Fruit fly (Drosophila melanogaster) whole organism, embryonic: ENCODE results near the gene CG31068.

ENCODE experiments used
- Aef1 ChIP-seq: fragments of 200-800 bp; sonication (Bioruptor generic); IDR thresholded peaks from 3 replicates; pipeline ENCODE4 v1.3.6; 2022; ENCODE audit warnings: missing biosample characterization, missing genetic modification characterization
- Antp ChIP-seq: fragments of 200-800 bp; sonication (Bioruptor generic); optimal IDR thresholded peaks from 3 replicates; lab custom pipeline; 2016; ENCODE audit warnings: missing biosample characterization, missing genetic modification characterization
- Atf6 ChIP-seq: fragments of 200-800 bp; sonication (Bioruptor generic); IDR thresholded peaks from 2 replicates; pipeline ENCODE4 v1.3.6; 2022; ENCODE audit warnings: missing biosample characterization, missing genetic modification characterization
- Bdp1 ChIP-seq: fragments of 200-800 bp; sonication (Bioruptor generic); optimal IDR thresholded peaks from 3 replicates; lab custom pipeline; 2016; ENCODE audit warnings: missing biosample characterization, missing genetic modification characterization
- CG11504 ChIP-seq: fragments of 200-800 bp; sonication (Bioruptor generic); optimal IDR thresholded peaks from 3 replicates; lab custom pipeline; 2019; ENCODE audit warnings: missing biosample characterization, mild to moderate bottlenecking, missing genetic modification characterization, moderate library complexity
- CG11560 ChIP-seq: fragments of 200-800 bp; sonication (Bioruptor generic); IDR thresholded peaks from 3 replicates; pipeline ENCODE4 v1.3.6; 2022; ENCODE audit warnings: missing biosample characterization, missing genetic modification characterization
- CG11696 ChIP-seq: fragments of 200-800 bp; sonication (Bioruptor generic); IDR thresholded peaks from 2 replicates; pipeline ENCODE4 v1.3.6; 2022; ENCODE audit warnings: missing biosample characterization, missing genetic modification characterization
- CG12104 ChIP-seq: fragments of 200-800 bp; sonication (Bioruptor generic); optimal IDR thresholded peaks from 3 replicates; lab custom pipeline; 2016; ENCODE audit warnings: missing biosample characterization, missing genetic modification characterization
- CG12155 ChIP-seq: fragments of 200-800 bp; sonication (Bioruptor generic); optimal IDR thresholded peaks from 3 replicates; lab custom pipeline; 2016; ENCODE audit warnings: missing biosample characterization, missing genetic modification characterization
- CG12236 ChIP-seq: fragments of 200-800 bp; sonication (Bioruptor generic); optimal IDR thresholded peaks from 2 replicates; lab custom pipeline; 2016; ENCODE audit warnings: missing biosample characterization, missing genetic modification characterization
- CG12659 ChIP-seq: fragments of 200-800 bp; sonication (Bioruptor generic); optimal IDR thresholded peaks from 3 replicates; lab custom pipeline; 2017; ENCODE audit warnings: mild to moderate bottlenecking, missing biosample characterization, missing genetic modification reagents, missing genetic modification characterization
- CG12769 ChIP-seq: fragments of 200-800 bp; sonication (Bioruptor generic); optimal IDR thresholded peaks from 2 replicates; lab custom pipeline; 2019; ENCODE audit warnings: missing biosample characterization, mild to moderate bottlenecking, missing genetic modification characterization, moderate library complexity
- CG13287 ChIP-seq: fragments of 200-800 bp; sonication (Bioruptor generic); IDR thresholded peaks from 2 replicates; pipeline ENCODE4 v1.3.6; 2022; ENCODE audit warnings: missing biosample characterization, missing genetic modification characterization; ENCODE audit not compliant: partially characterized antibody
- CG14014 ChIP-seq: fragments of 200-800 bp; sonication (Bioruptor generic); IDR thresholded peaks from 2 replicates; pipeline ENCODE4 v1.3.6; 2022; ENCODE audit warnings: missing biosample characterization, missing genetic modification characterization
- CG17829 ChIP-seq: fragments of 200-800 bp; optimal IDR thresholded peaks from 2 replicates; lab custom pipeline; 2019; ENCODE audit warnings: missing biosample characterization, mild to moderate bottlenecking, missing genetic modification characterization, moderate library complexity
- CG18262 ChIP-seq: fragments of 200-800 bp; optimal IDR thresholded peaks from 3 replicates; lab custom pipeline; 2019; ENCODE audit warnings: missing biosample characterization, mild to moderate bottlenecking, missing genetic modification characterization, moderate library complexity
- CG18764 ChIP-seq: fragments of 200-800 bp; sonication (Bioruptor generic); optimal IDR thresholded peaks from 3 replicates; lab custom pipeline; 2016; ENCODE audit warnings: missing biosample characterization, missing genetic modification characterization
- CG2199 ChIP-seq: fragments of 200-800 bp; sonication (Bioruptor generic); IDR thresholded peaks from 3 replicates; pipeline ENCODE4 v1.3.6; 2022; ENCODE audit warnings: missing biosample characterization, missing genetic modification characterization
- CG31365 ChIP-seq: fragments of 200-800 bp; sonication (Bioruptor generic); optimal IDR thresholded peaks from 2 replicates; lab custom pipeline; 2018; ENCODE audit warnings: missing biosample characterization, mild to moderate bottlenecking, missing genetic modification characterization
- CG34422 ChIP-seq: fragments of 200-800 bp; sonication (Bioruptor generic); IDR thresholded peaks from 3 replicates; pipeline ENCODE4 v1.3.6; 2022; ENCODE audit warnings: missing biosample characterization, missing genetic modification characterization
- CG6791 ChIP-seq: fragments of 200-800 bp; sonication (Bioruptor generic); IDR thresholded peaks from 3 replicates; pipeline ENCODE4 v1.3.6; 2022; ENCODE audit warnings: missing biosample characterization, missing genetic modification characterization; ENCODE audit not compliant: partially characterized antibody
- CG7786 ChIP-seq: fragments of 200-800 bp; sonication (Bioruptor generic); optimal IDR thresholded peaks from 2 replicates; lab custom pipeline; 2016; ENCODE audit warnings: missing biosample characterization, missing genetic modification characterization
- CG8290 ChIP-seq, 3 experiments: fragments of 200-800 bp; sonication (Bioruptor generic); optimal IDR thresholded peaks; 2 replicates each; lab custom pipeline; 2016 to 2019; ENCODE audit warnings: missing biosample characterization in 3 of 3, missing genetic modification characterization in 3 of 3, mild to moderate bottlenecking in 2 of 3, moderate library complexity in 1 of 3
- CG9817 ChIP-seq: fragments of 200-800 bp; sonication (Bioruptor generic); optimal IDR thresholded peaks from 2 replicates; lab custom pipeline; 2018; ENCODE audit warnings: missing biosample characterization, mild to moderate bottlenecking, missing genetic modification characterization, moderate library complexity
- ERR ChIP-seq: fragments of 200-800 bp; sonication (Bioruptor generic); optimal IDR thresholded peaks from 2 replicates; lab custom pipeline; 2016; ENCODE audit warnings: missing biosample characterization, missing genetic modification characterization
- Fer3 ChIP-seq: fragments of 200-800 bp; sonication (Bioruptor generic); optimal IDR thresholded peaks from 2 replicates; lab custom pipeline; 2018; ENCODE audit warnings: missing biosample characterization, mild to moderate bottlenecking, missing genetic modification characterization, moderate library complexity
- GATAe ChIP-seq: fragments of 200-800 bp; sonication (Bioruptor generic); conservative IDR thresholded peaks from 2 replicates; pipeline ENCODE4 v1.3.6; 2022; ENCODE audit warnings: missing biosample characterization, missing genetic modification characterization
- HLHmδ ChIP-seq: fragments of 200-800 bp; sonication (Bioruptor generic); optimal IDR thresholded peaks from 2 replicates; lab custom pipeline; 2018; ENCODE audit warnings: missing biosample characterization, mild to moderate bottlenecking, missing genetic modification characterization, moderate library complexity
- Hmr ChIP-seq: fragments of 200-800 bp; sonication (Bioruptor generic); optimal IDR thresholded peaks from 3 replicates; lab custom pipeline; 2017; ENCODE audit warnings: mild to moderate bottlenecking, missing biosample characterization, missing genetic modification reagents, missing genetic modification characterization
- Hmx ChIP-seq: fragments of 200-800 bp; sonication (Bioruptor generic); optimal IDR thresholded peaks from 2 replicates; lab custom pipeline; 2016; ENCODE audit warnings: missing biosample characterization, missing genetic modification characterization
- Oli ChIP-seq: fragments of 200-800 bp; sonication (Bioruptor generic); optimal IDR thresholded peaks from 2 replicates; lab custom pipeline; 2018; ENCODE audit warnings: missing biosample characterization, mild to moderate bottlenecking, missing genetic modification characterization, moderate library complexity
- Poxn ChIP-seq: fragments of 200-800 bp; sonication (Bioruptor generic); IDR thresholded peaks from 2 replicates; pipeline ENCODE4 v1.3.6; 2022; ENCODE audit warnings: missing biosample characterization, missing genetic modification characterization
- br ChIP-seq: fragments of >200 bp; optimal IDR thresholded peaks from 2 replicates; lab custom pipeline; 2017
- cato ChIP-seq: fragments of 200-800 bp; sonication (Bioruptor generic); optimal IDR thresholded peaks from 2 replicates; lab custom pipeline; 2016; ENCODE audit warnings: missing biosample characterization, missing genetic modification characterization, borderline replicate concordance
- chn ChIP-seq: fragments of 200-800 bp; sonication (Bioruptor generic); optimal IDR thresholded peaks from 2 replicates; lab custom pipeline; 2016; ENCODE audit warnings: missing biosample characterization, missing genetic modification characterization
- crp ChIP-seq, 2 experiments: fragments of 200-800 bp; sonication (Bioruptor generic); optimal IDR thresholded peaks; 2 replicates in 1 of 2; 3 replicates in 1 of 2; lab custom pipeline; 2017; ENCODE audit warnings: missing biosample characterization in 2 of 2, missing genetic modification characterization in 2 of 2, mild to moderate bottlenecking in 1 of 2, moderate library complexity in 1 of 2
- disco-r ChIP-seq: fragments of 200-800 bp; sonication (Bioruptor generic); optimal IDR thresholded peaks from 2 replicates; lab custom pipeline; 2016; ENCODE audit warnings: missing biosample characterization, missing genetic modification characterization
- dmrt99B ChIP-seq: fragments of 200-800 bp; sonication (Bioruptor generic); optimal IDR thresholded peaks from 2 replicates; lab custom pipeline; 2018; ENCODE audit warnings: missing biosample characterization, mild to moderate bottlenecking, missing genetic modification characterization, moderate library complexity
- fd3F ChIP-seq: fragments of 200-800 bp; sonication (Bioruptor generic); optimal IDR thresholded peaks from 2 replicates; lab custom pipeline; 2018; ENCODE audit warnings: missing biosample characterization, mild to moderate bottlenecking, missing genetic modification characterization, moderate library complexity
- fru ChIP-seq: fragments of >200 bp; optimal IDR thresholded peaks from 2 replicates; lab custom pipeline; 2017
- gcm2 ChIP-seq: fragments of 200-800 bp; sonication (Bioruptor generic); optimal IDR thresholded peaks from 2 replicates; lab custom pipeline; 2016; ENCODE audit warnings: missing biosample characterization, missing genetic modification characterization
- gt ChIP-seq: fragments of 200-800 bp; sonication (Bioruptor generic); IDR thresholded peaks from 2 replicates; pipeline ENCODE4 v1.3.6; 2022; ENCODE audit warnings: missing biosample characterization, missing genetic modification characterization
- kay ChIP-seq: fragments of 200-800 bp; sonication (Bioruptor generic); optimal IDR thresholded peaks from 2 replicates; lab custom pipeline; 2016; ENCODE audit warnings: missing biosample characterization, missing genetic modification characterization
- ken ChIP-seq: fragments of 200-800 bp; sonication (Bioruptor generic); IDR thresholded peaks from 3 replicates; pipeline ENCODE4 v1.3.6; 2022; ENCODE audit warnings: missing biosample characterization, missing genetic modification characterization
- klu ChIP-seq: fragments of 200-800 bp; sonication (Bioruptor generic); IDR thresholded peaks from 2 replicates; pipeline ENCODE4 v1.3.6; 2022; ENCODE audit warnings: missing biosample characterization, missing genetic modification characterization
- nau ChIP-seq: fragments of 200-800 bp; sonication (Bioruptor generic); optimal IDR thresholded peaks from 3 replicates; lab custom pipeline; 2017; ENCODE audit warnings: missing biosample characterization, mild to moderate bottlenecking, missing genetic modification characterization, missing genetic modification reagents
- pan ChIP-seq, 4 experiments: fragments of >200 bp in 3 of 4; fragments of 200-800 bp in 1 of 4; sonication (Bioruptor generic) in 1 of 4; optimal IDR thresholded peaks in 3 of 4; IDR thresholded peaks in 1 of 4; 2 replicates each; pipeline versions ENCODE4 v1.3.6 to Lab custom; 2017 to 2022; ENCODE audit warnings: missing biosample characterization in 2 of 4, missing genetic modification characterization in 2 of 4, mixed read lengths in 1 of 4
- slp2 ChIP-seq: fragments of 200-800 bp; sonication (Bioruptor generic); optimal IDR thresholded peaks from 2 replicates; lab custom pipeline; 2016; ENCODE audit warnings: missing biosample characterization, missing genetic modification characterization
- toy ChIP-seq: fragments of 200-800 bp; sonication (Bioruptor generic); IDR thresholded peaks from 2 replicates; pipeline ENCODE4 v1.3.6; 2022; ENCODE audit warnings: missing biosample characterization, missing genetic modification characterization
- wdn ChIP-seq: fragments of 200-800 bp; sonication (Bioruptor generic); IDR thresholded peaks from 2 replicates; pipeline ENCODE4 v1.3.6; 2022; ENCODE audit warnings: missing biosample characterization, missing genetic modification characterization
- zf30C ChIP-seq: fragments of 200-800 bp; sonication (Bioruptor generic); optimal IDR thresholded peaks from 3 replicates; lab custom pipeline; 2018; ENCODE audit warnings: missing biosample characterization, mild to moderate bottlenecking, missing genetic modification characterization

The CG31068 gene

dm6 chr3R:27246264-27246663 is 12.8 kb downstream of the CG31068 start (continued):
- TF ChIP-seq cato = peak; percentile 41
- TF ChIP-seq nau = no peak
- TF ChIP-seq GATAe (GFP tag; lab: Robert Waterston, UW) = no peak
- no peak for TF ChIP-seq toy (GFP tag; lab: Robert Waterston, UW)
- TF ChIP-seq CG7786 (GFP tag; lab: Kevin White, UChicago) = no peak
- peak; percentile 91 for TF ChIP-seq CG11696 (GFP tag; lab: Robert Waterston, UW)
- peak; percentile 64 for TF ChIP-seq fd3F (GFP tag; lab: Kevin White, UChicago)
- TF ChIP-seq CG12104 (GFP tag; lab: Kevin White, UChicago) = peak; percentile 75
- TF ChIP-seq Poxn (GFP tag; lab: Robert Waterston, UW) = no peak
- no peak for TF ChIP-seq crp (GFP tag; optimal IDR thresholded peaks at IDR 0.05; lab: Kevin White, UChicago)
- peak; percentile 82 for TF ChIP-seq Fer3 (tag; lab: Kevin White, UChicago)
- peak; percentile 92 for TF ChIP-seq dmrt99B (tag; lab: Kevin White, UChicago)
- no peak for TF ChIP-seq Antp (GFP tag; lab: Kevin White, UChicago)
- no peak for TF ChIP-seq HLHmδ (GFP tag; lab: Kevin White, UChicago)
- no peak for TF ChIP-seq ERR (GFP tag; lab: Kevin White, UChicago)
- peak; percentile 93 for TF ChIP-seq CG17829 (tag; lab: Kevin White, UChicago)
- TF ChIP-seq CG2199 (GFP tag; lab: Robert Waterston, UW) = no peak
- TF ChIP-seq fru (lab: Kevin White, UChicago) = no peak
- no peak for TF ChIP-seq slp2 (GFP tag; lab: Kevin White, UChicago)
- TF ChIP-seq zf30C (GFP tag; lab: Kevin White, UChicago) = no peak
- no peak for TF ChIP-seq CG11560 (tag; lab: Robert Waterston, UW)
- TF ChIP-seq CG11504 (tag; lab: Kevin White, UChicago) = peak; percentile 94
- 0 out of 3 replicates have a peak, but pooled peaks have one; percentile 28 for TF ChIP-seq CG34422 (GFP tag; lab: Robert Waterston, UW)
- TF ChIP-seq pan (optimal IDR thresholded peaks at IDR 0.05; lab: Kevin White, UChicago) = no peak
- TF ChIP-seq pan (GFP tag; optimal IDR thresholded peaks at IDR 0.05 in 1 of 2, IDR thresholded peaks at IDR 0.05 in 1 of 2) = peak in 1 of 2 experiments; percentile 81
- TF ChIP-seq gt (GFP tag; lab: Robert Waterston, UW) = no peak
- no peak for TF ChIP-seq CG13287
- peak; percentile 71 for TF ChIP-seq Hmr (GFP tag; lab: Kevin White, UChicago)
- TF ChIP-seq CG12659 (GFP tag; lab: Kevin White, UChicago) = peak; percentile 87
- peak; percentile 24 for TF ChIP-seq CG8290 (GFP tag; optimal IDR thresholded peaks at IDR 0.05; lab: Kevin White, UChicago)
- peak in 1 of 2 experiments; percentile 38 for TF ChIP-seq CG8290 (tag; optimal IDR thresholded peaks at IDR 0.05; lab: Kevin White, UChicago)
- TF ChIP-seq CG12236 (GFP tag; lab: Kevin White, UChicago) = no peak
- peak; percentile 17 for TF ChIP-seq kay (GFP tag; lab: Kevin White, UChicago)
- TF ChIP-seq Atf6 (GFP tag; lab: Robert Waterston, UW) = peak; percentile 14; the same call in 1 of the 2 replicates
- TF ChIP-seq CG6791 = no peak
- no peak for TF ChIP-seq CG31365
- no peak for TF ChIP-seq chn (GFP tag; lab: Kevin White, UChicago)
- TF ChIP-seq Oli (tag; lab: Kevin White, UChicago) = peak; percentile 84
- TF ChIP-seq ken (GFP tag; lab: Robert Waterston, UW) = no peak
- peak; percentile 27 for TF ChIP-seq CG18764 (GFP tag; lab: Kevin White, UChicago)
- peak; percentile 95 for TF ChIP-seq CG18262 (tag; lab: Kevin White, UChicago)
- TF ChIP-seq Bdp1 (GFP tag; lab: Kevin White, UChicago) = no peak
- TF ChIP-seq CG12155 (GFP tag; lab: Kevin White, UChicago) = peak; percentile 46
- TF ChIP-seq gcm2 = no peak
- TF ChIP-seq CG9817 (tag; lab: Kevin White, UChicago) = peak; percentile 48
- TF ChIP-seq br = no peak
- no peak for TF ChIP-seq Aef1 (GFP tag; lab: Robert Waterston, UW)
- TF ChIP-seq klu (GFP tag; lab: Robert Waterston, UW) = no peak; the same call in 1 of the 2 replicates
- no peak for TF ChIP-seq wdn
- peak; percentile 52 for TF ChIP-seq CG12769 (tag; lab: Kevin White, UChicago)
- no peak for TF ChIP-seq CG14014 (GFP tag; lab: Robert Waterston, UW)
- no peak for TF ChIP-seq Hmx (GFP tag; lab: Kevin White, UChicago)
- no peak for TF ChIP-seq disco-r (GFP tag; lab: Kevin White, UChicago)
